Worm (Caenorhabditis elegans) whole organism, L4 larva: Measurements from ENCODE around the gene pha-1.

ENCODE experiments used
- D1046.2 ChIP-seq: fragments of 200-800 bp; sonication (Bioruptor generic); IDR thresholded peaks from 2 replicates; pipeline ENCODE4 v1.3.6; 2022; ENCODE audit warnings: missing genetic modification characterization, missing compliant biosample characterization
- F10B5.3 ChIP-seq: sonication (generic microtip); optimal IDR thresholded peaks from 2 replicates; lab custom pipeline; 2016; ENCODE audit warnings: mild to moderate bottlenecking, missing genetic modification characterization, missing compliant biosample characterization
- T26A8.4 ChIP-seq: fragments of 200-800 bp; sonication (Bioruptor generic); IDR thresholded peaks from 2 replicates; pipeline ENCODE4 v1.3.6; 2022; ENCODE audit warnings: missing genetic modification characterization, missing compliant biosample characterization
- Y5F2A.4 ChIP-seq: fragments of 200-800 bp; sonication (Bioruptor generic); optimal IDR thresholded peaks from 2 replicates; lab custom pipeline; 2018; ENCODE audit warnings: mild to moderate bottlenecking, missing genetic modification characterization, missing compliant biosample characterization
- ZK337.2 ChIP-seq: fragments of 200-800 bp; sonication (Bioruptor generic); IDR thresholded peaks from 2 replicates; pipeline ENCODE4 v1.3.6; 2022; ENCODE audit warnings: missing genetic modification reagents, missing genetic modification characterization, missing compliant biosample characterization
- aha-1 ChIP-seq: fragments of 150-350 bp; peaks from one replicate; lab custom pipeline; 2014; ENCODE audit warnings: missing biosample characterization, missing genetic modification characterization
- aly-2 ChIP-seq: sonication (generic microtip); optimal IDR thresholded peaks from 2 replicates; lab custom pipeline; 2018; ENCODE audit warnings: missing biosample characterization, missing genetic modification characterization
- attf-4 ChIP-seq: sonication (generic microtip); optimal IDR thresholded peaks from 3 replicates; lab custom pipeline; 2017; ENCODE audit warnings: missing biosample characterization, missing genetic modification characterization
- ceh-32 ChIP-seq: sonication (generic microtip); optimal IDR thresholded peaks from 2 replicates; lab custom pipeline; 2016; ENCODE audit warnings: mild to moderate bottlenecking, missing genetic modification characterization, missing compliant biosample characterization; ENCODE audit not compliant: poor library complexity
- ceh-82 ChIP-seq: sonication (generic microtip); optimal IDR thresholded peaks from 2 replicates; lab custom pipeline; 2017; ENCODE audit warnings: missing biosample characterization, missing genetic modification characterization
- daf-12 ChIP-seq: fragments of 150-350 bp; optimal IDR thresholded peaks from 2 replicates; lab custom pipeline; 2014; ENCODE audit warnings: missing biosample characterization, missing genetic modification reagents, missing genetic modification characterization
- dmd-6 ChIP-seq: fragments of 200-800 bp; sonication (Bioruptor generic); IDR thresholded peaks from 2 replicates; pipeline ENCODE4 v1.3.6; 2022; ENCODE audit warnings: missing genetic modification reagents, missing genetic modification characterization, missing compliant biosample characterization
- fos-1 ChIP-seq: fragments of 150-350 bp; optimal IDR thresholded peaks from 2 replicates; lab custom pipeline; 2014; ENCODE audit warnings: missing biosample characterization, missing genetic modification characterization
- hmg-1.1 ChIP-seq: fragments of 200-800 bp; sonication (Bioruptor generic); IDR thresholded peaks from 2 replicates; pipeline ENCODE4 v1.3.6; 2022; ENCODE audit warnings: missing genetic modification reagents, missing genetic modification characterization, missing compliant biosample characterization
- lim-7 ChIP-seq: fragments of 200-800 bp; sonication (Bioruptor generic); IDR thresholded peaks from 2 replicates; pipeline ENCODE4 v1.3.6; 2022; ENCODE audit warnings: missing genetic modification characterization, missing compliant biosample characterization
- lin-15B ChIP-seq: fragments of 150-350 bp; sonication (generic microtip); optimal IDR thresholded peaks from 3 replicates; lab custom pipeline; 2014; ENCODE audit warnings: missing biosample characterization, missing genetic modification characterization
- lin-38 ChIP-seq: fragments of 200-800 bp; sonication (Bioruptor generic); IDR thresholded peaks from 2 replicates; pipeline ENCODE4 v1.3.6; 2022; ENCODE audit warnings: missing genetic modification reagents, missing genetic modification characterization, missing compliant biosample characterization
- lin-39 ChIP-seq: fragments of 150-350 bp; optimal IDR thresholded peaks from 2 replicates; lab custom pipeline; 2014; ENCODE audit warnings: missing biosample characterization, missing genetic modification reagents, missing genetic modification characterization
- lsy-2 ChIP-seq, 2 experiments: fragments of 150-350 bp in 1 of 2; sonication (generic microtip) in 1 of 2; optimal IDR thresholded peaks; 2 replicates each; lab custom pipeline; 2014 to 2017; ENCODE audit warnings: missing biosample characterization in 2 of 2, missing genetic modification characterization in 2 of 2
- madf-5 ChIP-seq, 2 experiments: fragments of 200-800 bp; sonication (Bioruptor generic); IDR thresholded peaks; 2 replicates each; pipeline ENCODE4 v1.3.6; 2022; ENCODE audit warnings: missing compliant biosample characterization in 2 of 2, missing genetic modification characterization in 2 of 2
- mdl-1 ChIP-seq, 2 experiments: fragments of 150-350 bp in 1 of 2; sonication (generic microtip) in 1 of 2; optimal IDR thresholded peaks; 2 replicates each; lab custom pipeline; 2014 to 2017; ENCODE audit warnings: missing biosample characterization in 2 of 2, missing genetic modification characterization in 2 of 2
- mxl-2 ChIP-seq: fragments of 200-800 bp; sonication (Bioruptor generic); conservative IDR thresholded peaks from 2 replicates; pipeline ENCODE4 v1.3.6; 2022; ENCODE audit warnings: missing genetic modification reagents, missing genetic modification characterization, missing compliant biosample characterization
- mxl-3 ChIP-seq: fragments of 200-800 bp; sonication (Bioruptor generic); optimal IDR thresholded peaks from 2 replicates; lab custom pipeline; 2018; ENCODE audit warnings: mild to moderate bottlenecking, missing genetic modification characterization, missing compliant biosample characterization
- nhr-102 ChIP-seq: sonication (generic microtip); optimal IDR thresholded peaks from 2 replicates; lab custom pipeline; 2016; ENCODE audit warnings: mild to moderate bottlenecking, missing genetic modification characterization, moderate library complexity, missing compliant biosample characterization
- nhr-25 ChIP-seq: sonication (generic microtip); optimal IDR thresholded peaks from 2 replicates; lab custom pipeline; 2017; ENCODE audit warnings: missing genetic modification characterization, mild to moderate bottlenecking, missing compliant biosample characterization, antibody characterized with exemption, moderate library complexity, borderline replicate concordance; ENCODE audit not compliant: insufficient read depth
- nhr-48 ChIP-seq: sonication (generic microtip); optimal IDR thresholded peaks from 2 replicates; lab custom pipeline; 2016; ENCODE audit warnings: mild to moderate bottlenecking, missing genetic modification characterization, missing compliant biosample characterization
- nhr-6 ChIP-seq: fragments of 150-350 bp; optimal IDR thresholded peaks from 2 replicates; lab custom pipeline; 2014; ENCODE audit warnings: missing biosample characterization, missing genetic modification characterization
- nhr-76 ChIP-seq: fragments of 150-350 bp; optimal IDR thresholded peaks from 2 replicates; lab custom pipeline; 2014; ENCODE audit warnings: missing biosample characterization, missing genetic modification characterization
- php-3 ChIP-seq: fragments of 200-800 bp; sonication (Bioruptor generic); IDR thresholded peaks from 2 replicates; pipeline ENCODE4 v1.3.6; 2022; ENCODE audit warnings: missing genetic modification reagents, missing genetic modification characterization, missing compliant biosample characterization
- set-16 ChIP-seq: fragments of 200-800 bp; sonication (Bioruptor generic); IDR thresholded peaks from 2 replicates; pipeline ENCODE4 v1.3.6; 2022; ENCODE audit warnings: missing genetic modification reagents, missing genetic modification characterization, missing compliant biosample characterization
- snpc-1.2 ChIP-seq: fragments of 200-800 bp; sonication (Bioruptor generic); IDR thresholded peaks from 2 replicates; pipeline ENCODE4 v1.3.6; 2022; ENCODE audit warnings: missing genetic modification reagents, missing genetic modification characterization, missing compliant biosample characterization
- spr-3 ChIP-seq: fragments of 200-800 bp; sonication (Bioruptor generic); optimal IDR thresholded peaks from 2 replicates; lab custom pipeline; 2018; ENCODE audit warnings: mild to moderate bottlenecking, missing genetic modification characterization, missing compliant biosample characterization
- tra-1 ChIP-seq: fragments of 200-800 bp; sonication (Bioruptor generic); IDR thresholded peaks from 2 replicates; pipeline ENCODE4 v1.3.6; 2022; ENCODE audit warnings: missing genetic modification reagents, missing genetic modification characterization, missing compliant biosample characterization
- unc-130 ChIP-seq: sonication (generic microtip); optimal IDR thresholded peaks from 2 replicates; lab custom pipeline; 2016; ENCODE audit warnings: missing genetic modification reagents, missing genetic modification characterization, missing compliant biosample characterization
- unc-62 ChIP-seq, 3 experiments: fragments of 150-350 bp in 1 of 3; sonication (generic microtip); optimal IDR thresholded peaks in 2 of 3; peaks in 1 of 3; 1 replicate in 1 of 3; 2 replicates in 2 of 3; lab custom pipeline; 2014 to 2017; ENCODE audit warnings: missing biosample characterization in 3 of 3, missing genetic modification characterization in 3 of 3, missing genetic modification reagents in 3 of 3, missing genotype in 1 of 3

pha-1 gene

DNA sequence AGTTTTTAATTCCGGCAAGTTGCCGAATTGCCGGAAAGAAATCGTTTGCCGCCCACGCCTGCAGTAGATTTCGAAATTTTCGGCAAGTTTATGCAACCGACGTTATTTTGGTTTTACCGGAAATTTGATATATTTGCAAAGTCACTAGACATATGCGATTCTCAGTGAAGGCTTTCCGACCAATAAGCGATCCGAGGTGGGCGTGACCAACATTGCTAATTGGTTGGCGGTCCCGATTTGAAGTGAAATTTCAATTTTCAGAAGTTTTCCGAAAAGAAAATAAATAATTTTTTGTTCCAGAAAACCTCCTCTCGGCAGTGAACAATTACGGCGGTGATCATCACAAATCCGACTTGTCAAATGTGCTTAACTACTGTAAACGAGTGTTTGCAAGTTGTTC is 26.3 kb downstream of the pha-1 start:
- TF ChIP-seq spr-3 (GFP tag; lab: Kevin White, UChicago) (no peak), lin-15B (no peak), T26A8.4 (no peak)

DNA sequence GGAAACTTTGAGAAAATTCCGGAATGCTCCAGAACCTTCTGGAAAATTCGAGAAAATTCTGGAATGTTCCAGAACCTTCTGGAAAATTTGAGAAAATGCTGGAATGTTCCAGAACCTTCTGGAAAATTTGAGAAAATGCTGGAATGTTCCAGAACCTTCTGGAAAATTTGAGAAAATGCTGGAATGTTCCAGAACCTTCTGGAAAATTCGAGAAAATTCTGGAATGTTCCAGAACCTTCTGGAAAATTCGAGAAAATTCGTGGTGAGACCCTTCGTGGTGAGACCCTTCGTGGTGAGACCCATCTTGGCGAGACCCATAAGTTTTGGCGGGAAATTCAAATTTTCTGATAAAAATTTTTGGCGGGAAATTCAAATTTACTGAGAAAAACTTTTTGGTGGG is 29.0 kb downstream of the pha-1 start:
- 0 out of 2 replicates have a peak, but pooled peaks have one; percentile 21 for TF ChIP-seq lin-38 (GFP tag; lab: Robert Waterston, UW)
- TF ChIP-seq, all 104 proteins: peak for 1; not testable (repeated sequence) for 103

DNA sequence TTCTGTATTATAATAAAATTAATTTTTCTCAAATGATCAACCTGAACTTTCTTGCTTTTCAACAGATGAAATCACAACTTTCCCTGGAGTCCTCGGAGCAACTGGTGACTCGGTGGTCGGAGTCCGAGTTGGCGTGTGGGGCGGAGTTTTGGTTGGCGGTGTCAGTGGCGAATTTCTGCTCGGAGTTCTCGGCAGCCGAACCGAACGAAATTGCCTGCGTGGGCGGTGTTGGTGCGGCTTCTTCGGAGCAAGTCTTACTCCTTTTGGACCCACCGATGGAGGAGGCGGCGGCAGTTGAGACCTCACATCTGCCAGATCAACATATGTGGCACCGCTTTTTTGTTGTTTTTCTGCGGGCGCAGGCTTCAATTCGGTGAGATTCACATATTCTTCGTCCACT is 38.1 kb downstream of the pha-1 start:
- TF ChIP-seq F10B5.3 (tag; lab: Kevin White, UChicago) (no peak), Y5F2A.4 (no peak), lim-7 (GFP tag; lab: Robert Waterston, UW) (no peak), attf-4 (tag; lab: Kevin White, UChicago) (no peak), mxl-3 (no peak), daf-12 (no peak), ceh-82 (tag; lab: Kevin White, UChicago) (no peak), aly-2 (no peak), ceh-32 (tag; lab: Kevin White, UChicago) (no peak), nhr-76 (tag; lab: Kevin White, UChicago) (no peak), madf-5 (GFP tag; IDR thresholded peaks at IDR 0.05; lab: Robert Waterston, UW) (no peak), set-16 (GFP tag; lab: Robert Waterston, UW) (peak; percentile 88), ZK337.2 (GFP tag; lab: Robert Waterston, UW) (no peak), mxl-2 (GFP tag; lab: Robert Waterston, UW) (no peak), D1046.2 (GFP tag; lab: Robert Waterston, UW) (0 out of 2 replicates have a peak, but pooled peaks have one; percentile 35), snpc-1.2 (GFP tag; lab: Robert Waterston, UW) (no peak)

DNA sequence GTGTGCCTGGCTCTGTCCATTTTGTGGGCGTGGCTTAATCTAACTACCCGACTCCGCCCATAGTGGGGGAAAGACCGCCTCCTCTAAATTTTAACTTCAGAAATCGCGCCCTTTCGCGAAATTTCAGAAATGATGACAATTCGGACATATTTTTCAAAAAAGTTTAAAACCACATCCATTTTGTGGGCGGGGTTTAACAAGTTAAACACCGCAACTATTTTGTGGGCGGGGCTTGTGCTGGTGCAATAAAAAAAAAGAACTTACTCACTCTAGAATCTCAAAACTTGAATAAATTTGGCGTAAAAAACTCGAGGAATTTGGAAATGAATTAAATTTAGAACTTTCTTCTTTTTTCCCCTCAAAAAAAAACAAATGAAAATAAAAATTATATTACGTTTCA is 38.9 kb downstream of the pha-1 start:
- TF ChIP-seq hmg-1.1 (GFP tag; lab: Robert Waterston, UW) (no peak), set-16 (GFP tag; lab: Robert Waterston, UW) (no peak), unc-130 (GFP tag; lab: Kevin White, UChicago) (no peak), nhr-102 (tag; lab: Kevin White, UChicago) (peak; percentile 11), aha-1 (tag; lab: Kevin White, UChicago) (peak; percentile 4), mdl-1 (tag; optimal IDR thresholded peaks at IDR 0.05; lab: Kevin White, UChicago) (no peak), tra-1 (peak; percentile 13; the same call in 1 of the 2 replicates), nhr-6 (tag; lab: Kevin White, UChicago) (no peak), fos-1 (tag; lab: Kevin White, UChicago) (no peak), nhr-25 (tag; lab: Kevin White, UChicago) (no peak), dmd-6 (GFP tag; lab: Robert Waterston, UW) (0 out of 2 replicates have a peak, but pooled peaks have one; percentile 11), lin-39 (tag; lab: Kevin White, UChicago) (no peak), nhr-48 (tag; lab: Kevin White, UChicago) (no peak), lsy-2 (tag; optimal IDR thresholded peaks at IDR 0.05; lab: Kevin White, UChicago) (no peak), Y5F2A.4 (no peak), php-3 (no peak), unc-62 (GFP tag; optimal IDR thresholded peaks at IDR 0.05 in 1 of 2; lab: Kevin White, UChicago) (no peak), unc-62 (tag; optimal IDR thresholded peaks at IDR 0.05; lab: Kevin White, UChicago) (no peak)
